Fruit fly (Drosophila melanogaster) Kc167 (cell line): ENCODE measurements around the gene Tak1.

Experiments
- Myc ChIP-seq: fragments of >200 bp; optimal IDR thresholded peaks from 2 replicates; lab custom pipeline; 2017; ENCODE audit warnings: missing external identifiers
- Sin3A ChIP-seq: fragments of >200 bp; optimal IDR thresholded peaks from 2 replicates; lab custom pipeline; 2018; ENCODE audit warnings: missing external identifiers
- h ChIP-seq: fragments of >200 bp; optimal IDR thresholded peaks from 3 replicates; lab custom pipeline; 2018; ENCODE audit warnings: missing external identifiers
- insv ChIP-seq: fragments of >200 bp; optimal IDR thresholded peaks from 3 replicates; lab custom pipeline; 2018; ENCODE audit warnings: missing external identifiers
- psq ChIP-seq: fragments of >200 bp; optimal IDR thresholded peaks from 2 replicates; lab custom pipeline; 2017; ENCODE audit warnings: missing external identifiers
- ttk ChIP-seq: sonication (Bioruptor generic); optimal IDR thresholded peaks from 2 replicates; lab custom pipeline; 2017; ENCODE audit warnings: missing external identifiers

The Tak1 gene

dm6 chrX:20490883-20491282 is 33.8 kb downstream of the Tak1 start:
- TF ChIP-seq ttk (lab: Kevin White, UChicago) (no peak), insv (no peak), Sin3A (no peak), h (lab: Kevin White, UChicago) (no peak), Myc (lab: Kevin White, UChicago) (no peak), psq (lab: Kevin White, UChicago) (no peak)

dm6 chrX:20489995-20490393 is 34.7 kb downstream of the Tak1 start:
- no peak for TF ChIP-seq Sin3A
- TF ChIP-seq insv = no peak
- TF ChIP-seq Myc (lab: Kevin White, UChicago) = no peak
- no peak for TF ChIP-seq psq (lab: Kevin White, UChicago)
- no peak for TF ChIP-seq h (lab: Kevin White, UChicago)
- no peak for TF ChIP-seq ttk (lab: Kevin White, UChicago)

- TF ChIP-seq Sin3A (no peak), Myc (lab: Kevin White, UChicago) (no peak), insv (no peak), ttk (lab: Kevin White, UChicago) (no peak), h (lab: Kevin White, UChicago) (no peak), psq (lab: Kevin White, UChicago) (no peak)
Measured at dm6 chrX:20489382-20489994, 35.2 kb downstream of the Tak1 start.

- TF ChIP-seq Myc (lab: Kevin White, UChicago) (no peak), insv (no peak), Sin3A (no peak), h (lab: Kevin White, UChicago) (no peak), psq (lab: Kevin White, UChicago) (no peak), ttk (lab: Kevin White, UChicago) (no peak)
Measured at dm6 chrX:20488701-20489122, 36.0 kb downstream of the Tak1 start.

dm6 chrX:20485880-20486279 is 38.8 kb downstream of the Tak1 start, which contains the start of gene CG15461:
Gene CG15461 (plus strand): TSS chrX:20486180.
- TF ChIP-seq Sin3A (no peak), Myc (lab: Kevin White, UChicago) (no peak), insv (no peak), psq (lab: Kevin White, UChicago) (no peak), ttk (lab: Kevin White, UChicago) (no peak), h (lab: Kevin White, UChicago) (no peak)

dm6 chrX:20482790-20483564 is 41.8 kb downstream of the Tak1 start:
- TF ChIP-seq insv (no peak), Myc (lab: Kevin White, UChicago) (no peak), psq (lab: Kevin White, UChicago) (no peak), ttk (lab: Kevin White, UChicago) (no peak), Sin3A (no peak), h (lab: Kevin White, UChicago) (no peak)

dm6 chrX:20481404-20481803 is 43.3 kb downstream of the Tak1 start:
- TF ChIP-seq ttk (lab: Kevin White, UChicago) (no peak), psq (lab: Kevin White, UChicago) (no peak), Sin3A (no peak), h (lab: Kevin White, UChicago) (no peak), Myc (lab: Kevin White, UChicago) (no peak), insv (no peak)

- TF ChIP-seq psq (lab: Kevin White, UChicago) = no peak
- TF ChIP-seq h (lab: Kevin White, UChicago) = no peak
- no peak for TF ChIP-seq ttk (lab: Kevin White, UChicago)
- TF ChIP-seq insv = no peak
- TF ChIP-seq Myc (lab: Kevin White, UChicago) = no peak
- TF ChIP-seq Sin3A = no peak
Measured at dm6 chrX:20480382-20480781, 44.3 kb downstream of the Tak1 start.

- TF ChIP-seq Sin3A (no peak), h (lab: Kevin White, UChicago) (no peak), ttk (lab: Kevin White, UChicago) (no peak), psq (lab: Kevin White, UChicago) (no peak), Myc (lab: Kevin White, UChicago) (no peak), insv (no peak)
Measured at dm6 chrX:20478674-20479073, 46.1 kb downstream of the Tak1 start.

- no peak for TF ChIP-seq ttk (lab: Kevin White, UChicago)
Measured at dm6 chrX:20470701-20471100, 54.0 kb downstream of the Tak1 start.

- TF ChIP-seq ttk (lab: Kevin White, UChicago) = no peak
- no peak for TF ChIP-seq Sin3A
- no peak for TF ChIP-seq Myc (lab: Kevin White, UChicago)
- no peak for TF ChIP-seq h (lab: Kevin White, UChicago)
- no peak for TF ChIP-seq insv
- TF ChIP-seq psq (lab: Kevin White, UChicago) = no peak
Measured at dm6 chrX:20468192-20468591, 56.5 kb downstream of the Tak1 start.

- no peak for TF ChIP-seq ttk (lab: Kevin White, UChicago)
- TF ChIP-seq psq (lab: Kevin White, UChicago) = no peak
- no peak for TF ChIP-seq Myc (lab: Kevin White, UChicago)
- no peak for TF ChIP-seq h (lab: Kevin White, UChicago)
- no peak for TF ChIP-seq insv
- no peak for TF ChIP-seq Sin3A
Measured at dm6 chrX:20467155-20467554, 57.6 kb downstream of the Tak1 start, which contains the start of gene GstT3. Gene GstT3 (plus strand): TSS chrX:20467455.
